Worm (Caenorhabditis elegans) whole organism, early embryonic: Measurements from ENCODE around the gene F40G9.7.

Experiments used
- aly-1 ChIP-seq: sonication (generic microtip); optimal IDR thresholded peaks from 2 replicates; lab custom pipeline; 2016; ENCODE audit warnings: missing genetic modification characterization, missing compliant biosample characterization
- ama-1 ChIP-seq: fragments of 150-350 bp; optimal IDR thresholded peaks from 2 replicates; lab custom pipeline; 2014
- ceh-13 ChIP-seq: fragments of 200-800 bp; sonication (Bioruptor generic); optimal IDR thresholded peaks from 2 replicates; lab custom pipeline; 2018; ENCODE audit warnings: mild to moderate bottlenecking, missing genetic modification characterization, missing compliant biosample characterization
- flt-1 ChIP-seq: fragments of 200-800 bp; sonication (Bioruptor generic); IDR thresholded peaks from 2 replicates; pipeline ENCODE4 v1.3.6; 2022; ENCODE audit warnings: missing genetic modification characterization, missing compliant biosample characterization
- hmbx-1 ChIP-seq: sonication (generic microtip); optimal IDR thresholded peaks from 2 replicates; lab custom pipeline; 2016; ENCODE audit warnings: mild to moderate bottlenecking, missing genetic modification characterization, missing compliant biosample characterization
- hmg-4 ChIP-seq: fragments of 200-800 bp; sonication (Bioruptor generic); optimal IDR thresholded peaks from 2 replicates; lab custom pipeline; 2018; ENCODE audit warnings: mild to moderate bottlenecking, missing genetic modification characterization, missing compliant biosample characterization
- hnd-1 ChIP-seq: sonication (generic microtip); optimal IDR thresholded peaks from 2 replicates; lab custom pipeline; 2016; ENCODE audit warnings: missing genetic modification characterization, missing compliant biosample characterization
- pes-1 ChIP-seq: fragments of 200-800 bp; sonication (Bioruptor generic); IDR thresholded peaks from 2 replicates; pipeline ENCODE4 v1.3.6; 2022; ENCODE audit warnings: missing genetic modification reagents, missing genetic modification characterization, missing compliant biosample characterization
- scrt-1 ChIP-seq: fragments of 200-800 bp; sonication (Bioruptor generic); IDR thresholded peaks from 2 replicates; pipeline ENCODE4 v1.3.6; 2022; ENCODE audit warnings: missing genetic modification characterization, missing compliant biosample characterization
- sea-1 ChIP-seq: fragments of 200-800 bp; sonication (Bioruptor generic); conservative IDR thresholded peaks from 2 replicates; pipeline ENCODE4 v1.3.6; 2022; ENCODE audit warnings: missing genetic modification characterization, missing compliant biosample characterization
- tbx-11 ChIP-seq: fragments of 200-800 bp; sonication (Bioruptor generic); IDR thresholded peaks from 2 replicates; pipeline ENCODE4 v1.3.6; 2022; ENCODE audit warnings: missing genetic modification characterization, missing compliant biosample characterization
- tbx-37 ChIP-seq: fragments of 200-800 bp; sonication (Bioruptor generic); conservative IDR thresholded peaks from 2 replicates; pipeline ENCODE4 v1.3.6; 2022; ENCODE audit warnings: missing genetic modification reagents, missing genetic modification characterization, missing compliant biosample characterization
- tra-4 ChIP-seq: sonication (generic microtip); optimal IDR thresholded peaks from 2 replicates; lab custom pipeline; 2017; ENCODE audit warnings: missing genetic modification characterization, missing compliant biosample characterization

ce11 chrIII:159149-159548 is 6.3 kb upstream of the F40G9.7 start:
- no peak for TF ChIP-seq hnd-1
- TF ChIP-seq flt-1 (GFP tag; lab: Robert Waterston, UW) = no peak
- TF ChIP-seq tbx-11 (GFP tag; lab: Robert Waterston, UW) = no peak
- no peak for TF ChIP-seq ama-1 (lab: Kevin White, UChicago)
- no peak for TF ChIP-seq sea-1 (GFP tag; lab: Robert Waterston, UW)
- no peak for TF ChIP-seq hmg-4 (GFP tag; lab: Kevin White, UChicago)
- TF ChIP-seq scrt-1 (GFP tag; lab: Robert Waterston, UW) = no peak
- no peak for TF ChIP-seq tra-4 (tag; lab: Kevin White, UChicago)
- TF ChIP-seq aly-1 (tag; lab: Kevin White, UChicago) = no peak
- TF ChIP-seq pes-1 (GFP tag; lab: Robert Waterston, UW) = no peak
- no peak for TF ChIP-seq tbx-37
- TF ChIP-seq hmbx-1 (tag; lab: Kevin White, UChicago) = no peak
- TF ChIP-seq ceh-13 (GFP tag; lab: Kevin White, UChicago) = no peak
